Worm (Caenorhabditis elegans) whole organism, L4 larva: ENCODE data around the gene nhr-234.

Experiments used
- F26F4.8 ChIP-seq: fragments of 200-800 bp; sonication (Bioruptor generic); conservative IDR thresholded peaks from 2 replicates; pipeline ENCODE4 v1.3.6; 2022; ENCODE audit warnings: missing genetic modification characterization, missing compliant biosample characterization
- F37D6.2 ChIP-seq: sonication (generic microtip); optimal IDR thresholded peaks from 2 replicates; lab custom pipeline; 2016; ENCODE audit warnings: mild to moderate bottlenecking, missing genetic modification characterization, missing compliant biosample characterization
- F49E8.2 ChIP-seq: sonication (generic microtip); optimal IDR thresholded peaks from 2 replicates; lab custom pipeline; 2016; ENCODE audit warnings: missing compliant biosample characterization, mild to moderate bottlenecking, missing genetic modification characterization, borderline replicate concordance
- R02D3.7 ChIP-seq: fragments of 150-350 bp; sonication (generic microtip); optimal IDR thresholded peaks from 3 replicates; lab custom pipeline; 2014; ENCODE audit warnings: missing biosample characterization, missing genetic modification characterization
- Y105C5A.15 ChIP-seq: fragments of 200-800 bp; sonication (Bioruptor generic); IDR thresholded peaks from 2 replicates; pipeline ENCODE4 v1.3.6; 2022; ENCODE audit warnings: missing genetic modification characterization, missing compliant biosample characterization
- ZK337.2 ChIP-seq: fragments of 200-800 bp; sonication (Bioruptor generic); IDR thresholded peaks from 2 replicates; pipeline ENCODE4 v1.3.6; 2022; ENCODE audit warnings: missing genetic modification reagents, missing genetic modification characterization, missing compliant biosample characterization
- aha-1 ChIP-seq: fragments of 150-350 bp; peaks from one replicate; lab custom pipeline; 2014; ENCODE audit warnings: missing biosample characterization, missing genetic modification characterization
- arid-1 ChIP-seq: fragments of 200-800 bp; sonication (Bioruptor generic); conservative IDR thresholded peaks from 2 replicates; pipeline ENCODE4 v1.3.6; 2022; ENCODE audit warnings: missing genetic modification reagents, missing genetic modification characterization, missing compliant biosample characterization
- ceh-28 ChIP-seq: fragments of 150-350 bp; optimal IDR thresholded peaks from 2 replicates; lab custom pipeline; 2014; ENCODE audit warnings: missing biosample characterization, missing genetic modification reagents, missing genetic modification characterization
- ceh-32 ChIP-seq: sonication (generic microtip); optimal IDR thresholded peaks from 2 replicates; lab custom pipeline; 2016; ENCODE audit warnings: mild to moderate bottlenecking, missing genetic modification characterization, missing compliant biosample characterization; ENCODE audit not compliant: poor library complexity
- ceh-44 ChIP-seq: fragments of 200-800 bp; sonication (Bioruptor generic); IDR thresholded peaks from 2 replicates; pipeline ENCODE4 v1.3.6; 2022; ENCODE audit warnings: missing genetic modification reagents, missing genetic modification characterization, missing compliant biosample characterization
- ceh-62 ChIP-seq: sonication (generic microtip); optimal IDR thresholded peaks from 2 replicates; lab custom pipeline; 2017; ENCODE audit warnings: missing biosample characterization, missing genetic modification characterization
- ces-1 ChIP-seq: fragments of 150-350 bp; sonication (generic microtip); optimal IDR thresholded peaks from 4 replicates; lab custom pipeline; 2014; ENCODE audit warnings: missing biosample characterization, missing genetic modification reagents, missing genetic modification characterization
- cey-2 ChIP-seq: sonication (generic microtip); optimal IDR thresholded peaks from 3 replicates; lab custom pipeline; 2017; ENCODE audit warnings: missing genetic modification characterization, mild to moderate bottlenecking, missing compliant biosample characterization, antibody characterized with exemption, borderline replicate concordance; ENCODE audit not compliant: insufficient read depth
- daf-16 ChIP-seq, 3 experiments: sonication (generic microtip); optimal IDR thresholded peaks; 2 replicates each; lab custom pipeline; 2016 to 2017; ENCODE audit warnings: missing genetic modification characterization in 3 of 3, missing genetic modification reagents in 3 of 3, mild to moderate bottlenecking in 2 of 3, missing compliant biosample characterization in 2 of 3, missing biosample characterization in 1 of 3, moderate library complexity in 1 of 3
- dmd-8 ChIP-seq: fragments of 200-800 bp; sonication (Bioruptor generic); IDR thresholded peaks from 2 replicates; pipeline ENCODE4 v1.3.6; 2022; ENCODE audit warnings: missing genetic modification characterization, missing compliant biosample characterization
- dmd-9 ChIP-seq: fragments of 200-800 bp; sonication (Bioruptor generic); IDR thresholded peaks from 2 replicates; pipeline ENCODE4 v1.3.6; 2022; ENCODE audit warnings: missing genetic modification reagents, missing genetic modification characterization, missing compliant biosample characterization
- egl-43 ChIP-seq: fragments of 200-800 bp; sonication (Bioruptor generic); IDR thresholded peaks from 2 replicates; pipeline ENCODE4 v1.3.6; 2022; ENCODE audit warnings: missing genetic modification reagents, missing genetic modification characterization, missing compliant biosample characterization
- fos-1 ChIP-seq: fragments of 150-350 bp; optimal IDR thresholded peaks from 2 replicates; lab custom pipeline; 2014; ENCODE audit warnings: missing biosample characterization, missing genetic modification characterization
- hif-1 ChIP-seq, 2 experiments: sonication (generic microtip); optimal IDR thresholded peaks; 2 replicates each; lab custom pipeline; 2016 to 2017; ENCODE audit warnings: missing compliant biosample characterization in 2 of 2, missing genetic modification characterization in 2 of 2, missing genetic modification reagents in 2 of 2, missing genotype in 2 of 2, mild to moderate bottlenecking in 1 of 2
- hlh-11 ChIP-seq: fragments of 200-800 bp; sonication (Bioruptor generic); optimal IDR thresholded peaks from 2 replicates; lab custom pipeline; 2018; ENCODE audit warnings: mild to moderate bottlenecking, missing genetic modification characterization, missing compliant biosample characterization
- hmg-1.1 ChIP-seq: fragments of 200-800 bp; sonication (Bioruptor generic); IDR thresholded peaks from 2 replicates; pipeline ENCODE4 v1.3.6; 2022; ENCODE audit warnings: missing genetic modification reagents, missing genetic modification characterization, missing compliant biosample characterization
- jun-1 ChIP-seq: fragments of 150-350 bp; optimal IDR thresholded peaks from 2 replicates; lab custom pipeline; 2014; ENCODE audit warnings: missing biosample characterization, missing genetic modification reagents, missing genetic modification characterization
- lin-13 ChIP-seq: fragments of 150-350 bp; optimal IDR thresholded peaks from 2 replicates; lab custom pipeline; 2014; ENCODE audit warnings: missing biosample characterization, missing genetic modification reagents, missing genetic modification characterization
- lin-29 ChIP-seq: fragments of 200-800 bp; sonication (Bioruptor generic); IDR thresholded peaks from 2 replicates; pipeline ENCODE4 v1.3.6; 2022; ENCODE audit warnings: missing genetic modification reagents, missing genetic modification characterization, missing compliant biosample characterization
- lin-38 ChIP-seq: fragments of 200-800 bp; sonication (Bioruptor generic); IDR thresholded peaks from 2 replicates; pipeline ENCODE4 v1.3.6; 2022; ENCODE audit warnings: missing genetic modification reagents, missing genetic modification characterization, missing compliant biosample characterization
- lin-39 ChIP-seq: fragments of 150-350 bp; optimal IDR thresholded peaks from 2 replicates; lab custom pipeline; 2014; ENCODE audit warnings: missing biosample characterization, missing genetic modification reagents, missing genetic modification characterization
- lsy-2 ChIP-seq, 2 experiments: fragments of 150-350 bp in 1 of 2; sonication (generic microtip) in 1 of 2; optimal IDR thresholded peaks; 2 replicates each; lab custom pipeline; 2014 to 2017; ENCODE audit warnings: missing biosample characterization in 2 of 2, missing genetic modification characterization in 2 of 2
- mep-1 ChIP-seq: fragments of 150-350 bp; sonication (generic microtip); optimal IDR thresholded peaks from 3 replicates; lab custom pipeline; 2014; ENCODE audit warnings: missing biosample characterization, missing genetic modification characterization
- nhr-102 ChIP-seq: sonication (generic microtip); optimal IDR thresholded peaks from 2 replicates; lab custom pipeline; 2016; ENCODE audit warnings: mild to moderate bottlenecking, missing genetic modification characterization, moderate library complexity, missing compliant biosample characterization
- nhr-111 ChIP-seq: fragments of 200-800 bp; sonication (Bioruptor generic); optimal IDR thresholded peaks from 2 replicates; lab custom pipeline; 2018; ENCODE audit warnings: mild to moderate bottlenecking, missing genetic modification characterization, missing compliant biosample characterization
- nhr-237 ChIP-seq: sonication (generic microtip); optimal IDR thresholded peaks from 2 replicates; lab custom pipeline; 2017; ENCODE audit warnings: missing biosample characterization, missing genetic modification characterization
- nhr-28 ChIP-seq: fragments of 150-350 bp; optimal IDR thresholded peaks from 2 replicates; lab custom pipeline; 2014; ENCODE audit warnings: missing biosample characterization, missing genetic modification characterization
- nhr-41 ChIP-seq: fragments of 200-800 bp; sonication (Bioruptor generic); IDR thresholded peaks from 2 replicates; pipeline ENCODE4 v1.3.6; 2022; ENCODE audit warnings: missing genetic modification reagents, missing genetic modification characterization, missing compliant biosample characterization
- nhr-48 ChIP-seq: sonication (generic microtip); optimal IDR thresholded peaks from 2 replicates; lab custom pipeline; 2016; ENCODE audit warnings: mild to moderate bottlenecking, missing genetic modification characterization, missing compliant biosample characterization
- pha-4 ChIP-seq, 2 experiments: fragments of 150-350 bp in 1 of 2; fragments of 200-800 bp in 1 of 2; sonication (Bioruptor generic) in 1 of 2; IDR thresholded peaks in 1 of 2; optimal IDR thresholded peaks in 1 of 2; 2 replicates each; pipeline versions ENCODE4 v1.3.6 to Lab custom; 2014 to 2022; ENCODE audit warnings: missing genetic modification characterization in 2 of 2, missing genetic modification reagents in 2 of 2, missing biosample characterization in 1 of 2, missing compliant biosample characterization in 1 of 2
- saeg-2 ChIP-seq: fragments of 200-800 bp; sonication (Bioruptor generic); IDR thresholded peaks from 2 replicates; pipeline ENCODE4 v1.3.6; 2022; ENCODE audit warnings: missing genetic modification reagents, missing genetic modification characterization, missing compliant biosample characterization
- set-16 ChIP-seq: fragments of 200-800 bp; sonication (Bioruptor generic); IDR thresholded peaks from 2 replicates; pipeline ENCODE4 v1.3.6; 2022; ENCODE audit warnings: missing genetic modification reagents, missing genetic modification characterization, missing compliant biosample characterization
- snpc-1.2 ChIP-seq: fragments of 200-800 bp; sonication (Bioruptor generic); IDR thresholded peaks from 2 replicates; pipeline ENCODE4 v1.3.6; 2022; ENCODE audit warnings: missing genetic modification reagents, missing genetic modification characterization, missing compliant biosample characterization
- zfp-3 ChIP-seq: fragments of 200-800 bp; sonication (Bioruptor generic); conservative IDR thresholded peaks from 2 replicates; pipeline ENCODE4 v1.3.6; 2022; ENCODE audit warnings: missing genetic modification reagents, missing genetic modification characterization, missing compliant biosample characterization
- zip-11 ChIP-seq: fragments of 200-800 bp; sonication (Bioruptor generic); IDR thresholded peaks from 2 replicates; pipeline ENCODE4 v1.3.6; 2022; ENCODE audit warnings: missing genetic modification characterization, missing compliant biosample characterization
- ztf-11 ChIP-seq: fragments of 150-350 bp; optimal IDR thresholded peaks from 2 replicates; lab custom pipeline; 2014; ENCODE audit warnings: missing biosample characterization, missing genetic modification characterization

nhr-234 gene

DNA sequence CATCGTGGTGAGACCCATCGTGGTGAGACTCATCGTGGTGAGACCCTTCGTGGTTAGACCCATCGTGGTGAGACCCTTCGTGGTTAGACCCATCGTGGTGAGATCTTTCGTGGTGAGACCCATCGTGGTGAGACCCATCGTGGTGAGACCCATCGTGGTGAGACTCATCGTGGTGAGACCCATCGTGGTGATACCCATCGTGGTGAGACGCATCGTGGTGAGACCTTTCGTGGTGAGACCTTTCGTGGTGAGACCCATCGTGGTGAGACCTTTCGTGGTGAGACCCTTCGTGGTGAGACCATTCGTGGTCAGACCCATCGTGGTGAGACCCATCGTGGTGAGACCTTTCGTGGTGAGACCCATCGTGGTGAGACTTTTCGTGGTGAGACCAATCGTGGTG is 14.7 kb downstream of the nhr-234 start:
- TF ChIP-seq set-16 (GFP tag; lab: Robert Waterston, UW), result peak; percentile 31; the same call in 1 of the 2 replicates
- TF ChIP-seq dmd-8 (GFP tag; lab: Robert Waterston, UW), result peak; percentile 77
- TF ChIP-seq egl-43 (GFP tag; lab: Robert Waterston, UW), result peak; percentile 58; the same call in 1 of the 2 replicates

DNA sequence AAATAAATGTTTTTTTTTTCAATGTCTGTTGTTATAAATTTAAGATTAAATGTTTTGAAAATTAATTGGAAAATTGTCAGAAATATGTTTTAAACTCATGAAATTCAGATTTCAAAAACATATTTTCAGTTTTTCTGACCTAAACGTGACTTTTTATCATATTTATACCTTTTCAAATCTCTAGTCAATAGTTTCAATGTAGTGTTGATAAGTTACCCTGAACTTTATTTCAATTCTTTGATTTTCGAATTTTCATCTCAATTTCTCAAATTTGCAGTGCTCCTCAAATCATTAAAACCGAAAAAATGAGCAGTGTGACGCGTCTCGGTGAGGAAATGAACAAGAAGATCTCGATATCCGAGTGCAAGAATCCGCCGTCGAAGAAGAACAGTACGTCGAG is 18.0 kb downstream of the nhr-234 start, which contains the start of gene rgs-4:
TSS of gene rgs-4 (plus strand) at position 301 of the 400 bp plus-strand sequence.
- TF ChIP-seq ztf-11 (tag; lab: Kevin White, UChicago) (no peak), F49E8.2 (tag; lab: Kevin White, UChicago) (no peak), lin-39 (tag; lab: Kevin White, UChicago) (no peak), dmd-9 (GFP tag; lab: Robert Waterston, UW) (no peak), ceh-32 (tag; lab: Kevin White, UChicago) (no peak), nhr-111 (GFP tag; lab: Kevin White, UChicago) (no peak), ZK337.2 (GFP tag; lab: Robert Waterston, UW) (no peak), ceh-44 (GFP tag; lab: Robert Waterston, UW) (no peak), lsy-2 (tag; optimal IDR thresholded peaks at IDR 0.05; lab: Kevin White, UChicago) (no peak), lin-29 (GFP tag; lab: Robert Waterston, UW) (no peak), F26F4.8 (GFP tag; lab: Robert Waterston, UW) (no peak)

DNA sequence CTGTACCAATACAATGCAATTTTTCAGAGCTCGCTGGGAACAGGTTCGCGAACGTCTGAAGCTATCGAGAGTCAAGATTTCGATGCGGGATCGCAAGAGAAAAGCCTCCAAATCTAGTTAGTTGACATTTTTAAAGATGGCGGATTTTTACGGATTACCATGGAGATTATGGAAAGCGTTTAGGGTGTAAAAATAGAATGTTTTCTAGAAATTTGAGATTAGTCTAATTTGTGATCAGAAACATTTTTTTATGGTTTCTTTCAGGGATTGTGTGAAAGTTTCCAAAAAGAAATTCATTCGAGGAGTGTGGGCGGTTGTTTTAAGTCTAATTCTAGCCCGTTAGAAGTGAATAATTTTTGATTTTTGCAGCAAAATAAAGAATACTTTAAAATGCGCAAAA is 19.3 kb downstream of the nhr-234 start:
- TF ChIP-seq lin-39 (tag; lab: Kevin White, UChicago) (no peak), nhr-41 (GFP tag; lab: Robert Waterston, UW) (no peak), pha-4 (GFP tag; IDR thresholded peaks at IDR 0.05; lab: Robert Waterston, UW) (no peak), pha-4 (tag; optimal IDR thresholded peaks at IDR 0.05; lab: Kevin White, UChicago) (no peak), arid-1 (no peak), aha-1 (tag; lab: Kevin White, UChicago) (peak; percentile 74)
- TF ChIP-seq, all 104 proteins: peak for 1

DNA sequence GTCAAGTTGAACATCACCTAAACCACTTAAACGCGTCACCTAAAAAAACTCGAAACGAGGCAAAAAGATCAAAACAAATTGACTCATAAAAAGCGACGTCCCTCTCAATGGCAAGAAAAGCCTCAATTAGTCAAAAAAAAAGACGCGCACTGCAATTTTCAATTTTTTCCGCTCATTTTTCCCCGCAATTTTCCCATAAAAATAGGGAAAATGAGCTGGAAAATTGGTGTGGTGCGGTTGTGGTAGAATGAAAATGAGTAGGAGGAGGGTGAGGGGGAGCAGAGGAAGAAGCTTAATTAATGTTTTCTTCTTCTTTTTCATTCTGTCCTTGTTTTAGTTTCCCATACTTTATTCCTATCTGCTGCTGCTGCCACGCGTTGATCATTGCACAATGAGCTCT is 21.1 kb downstream of the nhr-234 start:
- TF ChIP-seq fos-1 (tag; lab: Kevin White, UChicago) (no peak), lin-13 (GFP tag; lab: Kevin White, UChicago) (no peak), ZK337.2 (GFP tag; lab: Robert Waterston, UW) (no peak), nhr-41 (GFP tag; lab: Robert Waterston, UW) (no peak), hif-1 (tag; optimal IDR thresholded peaks at IDR 0.05; lab: Kevin White, UChicago) (no peak), nhr-28 (tag; lab: Kevin White, UChicago) (no peak), F37D6.2 (tag; lab: Kevin White, UChicago) (no peak), zfp-3 (no peak), ceh-62 (no peak), nhr-48 (no peak)

DNA sequence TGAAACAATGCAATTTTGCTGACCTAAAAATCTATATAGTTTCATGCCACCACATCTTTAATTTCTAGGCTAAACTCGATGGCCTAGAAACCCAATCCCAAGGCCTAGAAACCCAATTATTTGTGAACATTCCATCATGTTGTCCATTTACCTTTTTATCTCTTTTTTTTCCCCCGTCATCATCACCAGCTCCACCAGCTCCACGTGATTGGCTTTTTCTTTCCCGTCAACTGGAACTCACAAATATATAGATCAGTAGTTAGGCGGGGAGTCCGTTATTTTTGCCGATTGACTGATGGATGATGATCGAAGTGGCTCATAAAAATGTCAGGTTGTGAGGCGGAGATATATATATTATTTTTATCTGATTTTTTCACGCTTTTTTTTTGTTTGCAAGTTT is 21.9 kb downstream of the nhr-234 start:
- TF ChIP-seq cey-2 (tag; lab: Kevin White, UChicago) (no peak), ceh-62 (no peak), lin-38 (GFP tag; lab: Robert Waterston, UW) (no peak), ces-1 (GFP tag; lab: Kevin White, UChicago) (no peak), F49E8.2 (tag; lab: Kevin White, UChicago) (no peak), zip-11 (GFP tag; lab: Robert Waterston, UW) (no peak), nhr-102 (tag; lab: Kevin White, UChicago) (no peak), daf-16 (GFP tag; optimal IDR thresholded peaks at IDR 0.05; lab: Kevin White, UChicago) (peak in 1 of 2 experiments; percentile 67), daf-16 (tag; optimal IDR thresholded peaks at IDR 0.05; lab: Kevin White, UChicago) (no peak), dmd-9 (GFP tag; lab: Robert Waterston, UW) (no peak), nhr-237 (tag; lab: Kevin White, UChicago) (no peak), hlh-11 (tag; lab: Kevin White, UChicago) (peak; percentile 9), hmg-1.1 (GFP tag; lab: Robert Waterston, UW) (no peak), R02D3.7 (tag; lab: Kevin White, UChicago) (no peak), mep-1 (tag; lab: Kevin White, UChicago) (no peak), snpc-1.2 (GFP tag; lab: Robert Waterston, UW) (no peak), jun-1 (tag; lab: Kevin White, UChicago) (no peak), Y105C5A.15 (GFP tag; lab: Robert Waterston, UW) (no peak), ceh-28 (tag; lab: Kevin White, UChicago) (no peak), ztf-11 (tag; lab: Kevin White, UChicago) (no peak), saeg-2 (no peak)
